Worm (Caenorhabditis elegans): Measurements from ENCODE around the gene fars-2.

fars-2 gene

DNA sequence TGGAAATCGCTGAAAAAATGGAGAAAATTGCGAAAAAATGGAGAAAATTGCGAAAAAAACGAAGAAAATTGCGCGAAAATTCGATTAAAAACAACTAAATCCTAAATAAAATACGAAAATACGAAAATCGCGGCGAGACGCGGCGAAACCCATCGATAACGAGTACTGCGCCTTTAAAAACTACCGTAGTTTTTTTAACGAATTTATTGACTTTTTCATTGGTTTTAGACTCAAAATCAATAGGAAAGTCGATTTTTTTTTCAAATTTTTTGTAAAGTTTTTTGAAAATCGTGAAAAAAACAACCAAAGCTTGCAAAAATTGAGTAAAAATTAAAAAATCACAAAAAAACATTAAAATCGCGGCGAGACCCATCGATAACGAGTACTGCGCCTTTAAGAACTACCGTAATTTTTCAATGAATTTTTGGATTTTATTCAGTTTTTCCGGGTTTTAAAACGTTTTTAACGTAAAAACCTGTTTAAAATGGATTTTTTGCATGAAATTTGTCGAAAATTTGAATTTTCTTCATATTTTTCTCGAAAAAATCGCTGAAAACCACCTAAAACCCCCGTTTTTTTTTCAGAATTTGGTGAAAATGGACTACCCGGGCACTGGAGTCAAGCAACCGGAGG is 8.9 kb upstream of the fars-2 start, which contains the start of the genes chk-2 and Y60A3A.19:
chk-2 (minus strand) TSS at position 51 of the 633 bp plus-strand sequence.
Y60A3A.19 (plus strand) TSS at position 583 of the 633 bp plus-strand sequence.
- TF ChIP-seq T22C8.4 (GFP tag; IDR thresholded peaks at IDR 0.05) (no peak), ref-1 (GFP tag; conservative IDR thresholded peaks at IDR 0.05) (no peak), ztf-29 (GFP tag; IDR thresholded peaks at IDR 0.05) (no peak), klf-2 (GFP tag; conservative IDR thresholded peaks at IDR 0.05) (no peak), cog-1 (tag; optimal IDR thresholded peaks at IDR 0.05) (no peak), ztf-23 (GFP tag; IDR thresholded peaks at IDR 0.05) (no peak), flt-1 (GFP tag; IDR thresholded peaks at IDR 0.05) (no peak), tab-1 (GFP tag; IDR thresholded peaks at IDR 0.05) (no peak), med-1 (GFP tag; optimal IDR thresholded peaks at IDR 0.05; ENCODE audit: insufficient read depth) (no peak)

DNA sequence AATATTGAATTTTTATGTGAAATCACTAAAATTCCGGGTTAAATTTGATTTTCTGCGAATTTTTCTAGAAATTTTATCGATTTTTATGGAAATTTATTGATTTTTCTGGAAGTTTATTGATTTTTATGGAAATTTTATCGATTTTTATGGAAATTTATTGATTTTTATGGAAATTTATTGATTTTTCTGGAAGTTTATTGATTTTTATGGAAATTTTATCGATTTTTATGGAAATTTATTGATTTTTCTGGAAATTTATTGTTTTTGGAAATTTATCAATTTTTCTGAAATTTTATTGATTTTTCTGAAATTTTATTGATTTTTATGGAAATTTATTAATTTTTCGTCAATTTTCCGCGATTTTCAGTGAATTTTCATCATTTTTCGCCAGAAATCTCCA is 2.2 kb upstream of the fars-2 start:
- TF ChIP-seq T22C8.4 (GFP tag; IDR thresholded peaks at IDR 0.05) = peak; percentile 90

DNA sequence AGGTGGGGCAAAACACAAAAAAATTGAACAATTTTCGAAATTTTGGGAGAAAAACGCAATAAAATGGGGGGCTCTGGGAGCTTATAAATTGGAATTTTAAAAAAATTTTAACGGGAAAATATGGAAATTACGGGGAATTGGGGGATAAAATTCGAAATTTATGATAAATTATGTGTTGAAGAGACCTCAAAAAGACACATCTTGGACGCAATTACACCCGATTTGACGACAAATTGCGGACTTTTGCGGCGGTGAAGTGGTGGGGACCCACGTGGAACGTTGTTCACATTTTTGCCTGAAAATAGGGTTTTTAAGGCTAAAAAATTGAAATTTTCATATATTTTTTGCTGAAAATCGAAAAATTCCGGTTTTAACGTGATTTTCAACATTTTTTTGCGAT is 1.6 kb upstream of the fars-2 start:
- TF ChIP-seq ztf-29 (GFP tag; IDR thresholded peaks at IDR 0.05) (no peak), cog-1 (tag; optimal IDR thresholded peaks at IDR 0.05) (no peak), klf-2 (GFP tag; conservative IDR thresholded peaks at IDR 0.05) (no peak), med-1 (GFP tag; optimal IDR thresholded peaks at IDR 0.05; ENCODE audit: insufficient read depth) (no peak), flt-1 (GFP tag; IDR thresholded peaks at IDR 0.05) (no peak), ztf-23 (GFP tag; IDR thresholded peaks at IDR 0.05) (no peak), ref-1 (GFP tag; conservative IDR thresholded peaks at IDR 0.05) (no peak), T22C8.4 (GFP tag; IDR thresholded peaks at IDR 0.05) (no peak), tab-1 (GFP tag; IDR thresholded peaks at IDR 0.05) (no peak)

DNA sequence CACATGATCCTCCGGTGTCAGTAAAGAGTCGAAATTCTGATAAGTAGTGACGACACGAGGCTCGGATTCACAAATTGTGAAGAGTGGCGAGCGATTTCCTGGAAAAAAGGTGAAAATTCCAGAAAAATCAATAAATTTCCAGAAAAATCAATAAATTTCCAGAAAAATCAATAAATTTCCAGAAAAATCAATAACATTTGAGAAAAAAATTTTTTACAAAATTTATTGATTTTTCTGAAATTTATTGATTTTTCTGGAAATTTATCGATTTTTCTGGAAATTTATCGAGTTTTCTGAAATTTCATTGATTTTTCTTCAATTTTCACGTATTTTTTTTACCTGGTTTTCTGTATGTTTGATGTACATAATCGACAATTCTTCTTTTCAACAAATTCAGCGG is 1.2 kb downstream of the fars-2 start:
- TF ChIP-seq klf-2 (GFP tag; conservative IDR thresholded peaks at IDR 0.05) (no peak), T22C8.4 (GFP tag; IDR thresholded peaks at IDR 0.05) (peak; percentile 90)

DNA sequence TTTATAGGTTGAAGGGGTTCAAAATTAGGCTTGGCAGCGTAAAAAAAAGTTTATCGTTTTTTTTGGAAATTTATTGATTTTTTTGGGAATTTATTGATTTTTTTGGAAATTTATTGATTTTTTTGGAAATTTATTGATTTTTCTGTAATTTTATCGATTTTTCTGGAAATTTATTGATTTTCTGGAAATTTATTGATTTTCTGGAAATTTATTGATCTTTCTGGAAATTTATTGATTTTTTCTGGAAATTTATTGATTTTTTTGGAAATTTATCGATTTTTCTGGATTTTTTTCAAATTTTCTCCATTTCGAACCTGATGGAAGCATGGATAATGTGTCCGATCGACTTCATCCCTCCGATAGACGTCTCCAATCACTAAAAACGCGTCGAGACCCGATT is 2.4 kb downstream of the fars-2 start:
- no peak for TF ChIP-seq klf-2 (GFP tag; conservative IDR thresholded peaks at IDR 0.05)
- peak; percentile 98 for TF ChIP-seq T22C8.4 (GFP tag; IDR thresholded peaks at IDR 0.05)

DNA sequence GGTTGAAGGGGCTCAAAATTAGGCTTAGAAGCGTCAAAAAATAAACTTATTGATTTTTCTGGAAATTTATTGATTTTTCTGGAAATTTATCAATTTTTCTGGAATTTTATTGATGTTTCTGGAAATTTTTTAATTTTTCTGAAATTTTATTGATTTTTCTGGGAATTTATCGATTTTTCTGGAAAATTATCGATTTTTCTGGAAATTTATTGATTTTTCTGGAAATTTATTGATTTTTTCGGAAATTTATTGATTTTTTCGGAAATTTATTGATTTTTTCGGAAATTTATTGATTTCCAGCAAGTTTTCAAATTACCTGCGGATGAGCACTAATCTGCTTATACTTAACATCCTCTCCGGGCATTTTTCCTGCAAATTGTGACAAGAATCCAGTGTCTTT is 5.4 kb downstream of the fars-2 start:
- TF ChIP-seq T22C8.4 (GFP tag; IDR thresholded peaks at IDR 0.05) (peak; percentile 92), ref-1 (GFP tag; conservative IDR thresholded peaks at IDR 0.05) (no peak)

DNA sequence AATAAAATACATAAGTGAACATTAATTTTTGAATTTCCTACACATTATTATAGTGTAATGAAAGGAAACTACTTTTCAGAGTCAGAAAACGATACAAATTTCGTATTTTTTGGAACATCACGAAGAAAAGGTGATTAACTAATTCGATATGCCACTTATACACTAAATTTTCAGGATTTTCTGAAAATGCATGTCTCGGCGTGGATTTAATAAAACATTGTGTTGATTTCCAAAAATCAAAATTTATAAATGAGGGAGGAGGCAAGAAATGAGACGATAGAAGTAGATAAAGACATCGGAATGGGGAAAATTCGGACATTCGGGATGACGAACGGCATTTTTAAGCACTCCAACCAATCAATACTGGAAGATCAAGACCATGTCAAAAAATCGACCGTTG is 8.1 kb downstream of the fars-2 start, which contains the start of gene Y116F11B.14:
Y116F11B.14 (plus strand) TSS at position 301 of the 400 bp plus-strand sequence.
- TF ChIP-seq med-1 (GFP tag; optimal IDR thresholded peaks at IDR 0.05; ENCODE audit: insufficient read depth) = no peak
- TF ChIP-seq cog-1 (tag; optimal IDR thresholded peaks at IDR 0.05) = no peak
- TF ChIP-seq tab-1 (GFP tag; IDR thresholded peaks at IDR 0.05) = no peak
- no peak for TF ChIP-seq ref-1 (GFP tag; conservative IDR thresholded peaks at IDR 0.05)
- TF ChIP-seq ztf-29 (GFP tag; IDR thresholded peaks at IDR 0.05) = no peak
- no peak for TF ChIP-seq klf-2 (GFP tag; conservative IDR thresholded peaks at IDR 0.05)
- no peak for TF ChIP-seq ztf-23 (GFP tag; IDR thresholded peaks at IDR 0.05)
- no peak for TF ChIP-seq T22C8.4 (GFP tag; IDR thresholded peaks at IDR 0.05)
- no peak for TF ChIP-seq flt-1 (GFP tag; IDR thresholded peaks at IDR 0.05)

DNA sequence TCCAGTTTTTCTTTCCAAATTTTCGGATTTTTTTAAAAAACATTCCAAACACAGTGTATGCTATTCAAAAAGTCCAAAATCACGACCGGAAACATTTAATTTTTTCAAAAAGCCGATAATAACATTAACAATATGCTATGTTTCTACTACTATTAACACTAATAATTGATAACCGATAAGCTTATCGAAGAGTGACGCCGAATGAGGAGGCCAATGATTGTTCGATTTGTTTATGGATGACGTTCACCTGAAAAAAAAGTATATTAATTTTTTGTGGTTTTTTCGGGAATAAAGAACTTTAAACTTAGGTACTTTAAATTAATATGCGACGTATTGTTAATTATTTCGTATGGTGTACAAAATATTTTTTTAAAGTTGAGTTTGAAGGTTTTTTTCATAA is 9.3 kb downstream of the fars-2 start:
- TF ChIP-seq ref-1 (GFP tag; conservative IDR thresholded peaks at IDR 0.05) = no peak
- no peak for TF ChIP-seq med-1 (GFP tag; optimal IDR thresholded peaks at IDR 0.05; ENCODE audit: insufficient read depth)
- TF ChIP-seq T22C8.4 (GFP tag; IDR thresholded peaks at IDR 0.05) = no peak
- TF ChIP-seq flt-1 (GFP tag; IDR thresholded peaks at IDR 0.05) = no peak
- no peak for TF ChIP-seq cog-1 (tag; optimal IDR thresholded peaks at IDR 0.05)
- TF ChIP-seq ztf-23 (GFP tag; IDR thresholded peaks at IDR 0.05) = no peak
- TF ChIP-seq ztf-29 (GFP tag; IDR thresholded peaks at IDR 0.05) = no peak
- TF ChIP-seq tab-1 (GFP tag; IDR thresholded peaks at IDR 0.05) = no peak
- no peak for TF ChIP-seq klf-2 (GFP tag; conservative IDR thresholded peaks at IDR 0.05)

DNA sequence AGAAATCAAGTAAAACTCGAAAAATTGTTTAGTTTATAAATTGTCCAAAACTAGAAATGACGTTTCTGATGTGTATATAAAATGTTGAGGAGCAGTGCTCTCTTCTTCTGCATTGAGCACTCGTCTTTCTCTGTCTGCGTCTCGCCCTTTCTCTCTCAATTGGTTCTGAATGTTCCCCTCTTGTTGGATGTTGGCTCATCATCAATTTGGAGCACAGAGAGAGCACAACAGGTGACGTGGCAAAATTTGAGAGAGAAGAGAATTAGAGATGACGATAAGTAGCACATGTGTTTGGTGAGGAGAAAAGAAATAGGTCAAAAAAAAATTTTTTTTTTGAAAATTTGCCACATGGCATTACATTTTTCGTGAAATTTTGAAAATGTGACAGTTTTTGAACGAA is 9.7 kb downstream of the fars-2 start:
- TF ChIP-seq ztf-29 (GFP tag; IDR thresholded peaks at IDR 0.05) (no peak), cog-1 (tag; optimal IDR thresholded peaks at IDR 0.05) (peak; percentile 23), T22C8.4 (GFP tag; IDR thresholded peaks at IDR 0.05) (no peak)

DNA sequence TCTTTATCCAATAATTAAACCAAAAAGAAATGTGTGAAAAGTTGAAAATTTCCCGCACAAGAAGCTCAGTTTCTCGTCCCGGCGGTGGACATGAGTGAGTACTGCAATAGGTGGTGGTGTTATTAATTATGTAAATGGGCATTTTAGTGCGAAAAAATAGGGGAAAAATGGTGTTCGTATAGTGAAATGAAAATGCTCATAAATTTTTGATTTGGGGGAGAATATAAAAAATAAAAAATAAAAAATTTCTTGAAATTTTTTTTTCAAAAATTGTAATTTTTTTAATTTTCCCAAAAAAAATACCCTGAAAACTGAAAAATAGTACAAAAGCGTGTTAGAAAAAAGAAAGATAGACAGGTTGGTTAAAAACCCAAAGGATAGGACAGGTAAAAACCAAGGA is 12.0 kb downstream of the fars-2 start, which contains the start of gene gly-4:
gly-4 (minus strand) TSS at position 101 of the 400 bp plus-strand sequence.
- TF ChIP-seq klf-2 (GFP tag; conservative IDR thresholded peaks at IDR 0.05) (no peak), T22C8.4 (GFP tag; IDR thresholded peaks at IDR 0.05) (no peak), flt-1 (GFP tag; IDR thresholded peaks at IDR 0.05) (no peak), ztf-23 (GFP tag; IDR thresholded peaks at IDR 0.05) (no peak), tab-1 (GFP tag; IDR thresholded peaks at IDR 0.05) (no peak), ztf-29 (GFP tag; IDR thresholded peaks at IDR 0.05) (no peak), med-1 (GFP tag; optimal IDR thresholded peaks at IDR 0.05; ENCODE audit: insufficient read depth) (no peak), cog-1 (tag; optimal IDR thresholded peaks at IDR 0.05) (no peak), ref-1 (GFP tag; conservative IDR thresholded peaks at IDR 0.05) (no peak)

DNA sequence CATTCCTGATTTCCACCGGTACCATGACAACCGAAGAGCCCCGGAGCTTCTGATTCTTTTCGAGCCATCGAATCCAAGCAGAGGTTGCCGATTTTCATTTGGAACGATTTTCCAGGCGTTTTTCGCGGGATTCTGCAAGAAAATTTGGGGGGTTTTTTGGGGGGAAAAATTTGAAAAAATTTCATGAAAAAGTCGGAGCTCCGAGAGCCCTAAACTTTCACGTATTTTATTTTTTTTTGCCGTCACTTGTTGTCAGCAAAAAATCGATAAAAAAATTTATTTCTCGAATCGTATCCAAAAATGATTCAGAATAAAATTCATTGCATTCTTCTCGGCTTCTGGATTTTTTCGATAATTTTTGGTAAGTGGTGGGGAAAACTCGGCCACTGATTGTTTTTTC is 24.3 kb downstream of the fars-2 start, which contains the start of gene Y116F11B.13:
Y116F11B.13 (plus strand) TSS at position 301 of the 400 bp plus-strand sequence.
- TF ChIP-seq klf-2 (GFP tag; conservative IDR thresholded peaks at IDR 0.05) (no peak), ztf-29 (GFP tag; IDR thresholded peaks at IDR 0.05) (no peak), med-1 (GFP tag; optimal IDR thresholded peaks at IDR 0.05; ENCODE audit: insufficient read depth) (no peak), ref-1 (GFP tag; conservative IDR thresholded peaks at IDR 0.05) (no peak), tab-1 (GFP tag; IDR thresholded peaks at IDR 0.05) (no peak), flt-1 (GFP tag; IDR thresholded peaks at IDR 0.05) (no peak), ztf-23 (GFP tag; IDR thresholded peaks at IDR 0.05) (no peak), T22C8.4 (GFP tag; IDR thresholded peaks at IDR 0.05) (no peak), cog-1 (tag; optimal IDR thresholded peaks at IDR 0.05) (no peak)
